Worm (Caenorhabditis elegans): ENCODE results near the gene sra-38.

DNA sequence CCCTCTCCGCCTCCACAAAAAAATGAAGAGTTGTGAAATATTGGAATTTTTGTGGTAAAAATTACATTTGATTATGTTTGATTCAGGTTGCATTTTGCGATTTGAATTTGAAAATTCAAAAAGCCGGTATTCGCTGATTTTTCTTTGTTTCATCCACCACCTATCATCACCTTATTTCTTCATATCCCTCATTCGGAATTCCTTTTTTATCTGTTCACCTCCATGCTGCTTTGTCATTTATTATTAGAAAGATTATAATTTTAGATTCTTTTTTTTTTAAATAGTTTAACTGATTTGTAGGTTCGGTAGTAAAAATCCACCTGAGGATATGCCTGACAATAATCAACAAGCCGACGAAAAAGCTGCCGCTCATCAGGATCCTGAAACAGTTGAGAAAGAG, 47.3 kb downstream of the sra-38 start, which contains the start of gene mct-3:
- TF ChIP-seq npax-4 (tag; optimal IDR thresholded peaks at IDR 0.05) = no peak
- TF ChIP-seq pqm-1 (tag; optimal IDR thresholded peaks at IDR 0.05) = no peak
- TF ChIP-seq mec-3 (tag; optimal IDR thresholded peaks at IDR 0.05; ENCODE audit: borderline replicate concordance) = no peak

All from whole organism, late embryonic.